Worm (Caenorhabditis elegans) whole organism, L2 larva: ENCODE measurements around the gene pod-1.

Source experiments
- C34F6.9 ChIP-seq: fragments of 150-350 bp; optimal IDR thresholded peaks from 2 replicates; lab custom pipeline; 2014; ENCODE audit warnings: missing biosample characterization, missing genetic modification characterization
- F13H6.1 ChIP-seq: sonication (generic microtip); optimal IDR thresholded peaks from 2 replicates; lab custom pipeline; 2016; ENCODE audit warnings: missing genetic modification characterization, missing compliant biosample characterization
- R02D3.7 ChIP-seq: fragments of 150-350 bp; optimal IDR thresholded peaks from 2 replicates; lab custom pipeline; 2014; ENCODE audit warnings: missing biosample characterization, missing genetic modification characterization
- Y55F3AM.14 ChIP-seq: fragments of 200-800 bp; sonication (Bioruptor generic); optimal IDR thresholded peaks from 2 replicates; lab custom pipeline; 2018; ENCODE audit warnings: mild to moderate bottlenecking, missing genetic modification characterization, missing compliant biosample characterization
- ZK546.5 ChIP-seq: sonication (generic microtip); optimal IDR thresholded peaks from 2 replicates; lab custom pipeline; 2017; ENCODE audit warnings: missing biosample characterization, missing genetic modification characterization
- aly-2 ChIP-seq: fragments of 150-350 bp; optimal IDR thresholded peaks from 2 replicates; lab custom pipeline; 2014; ENCODE audit warnings: missing biosample characterization, missing genetic modification characterization
- ama-1 ChIP-seq: fragments of 150-350 bp; optimal IDR thresholded peaks from 2 replicates; lab custom pipeline; 2018; ENCODE audit warnings: inconsistent platforms
- blmp-1 ChIP-seq: sonication (generic microtip); optimal IDR thresholded peaks from 2 replicates; lab custom pipeline; 2017; ENCODE audit warnings: missing genetic modification characterization, mild to moderate bottlenecking, missing compliant biosample characterization, antibody characterized with exemption, moderate library complexity; ENCODE audit not compliant: insufficient read depth
- ceh-16 ChIP-seq: fragments of 150-350 bp; optimal IDR thresholded peaks from 2 replicates; lab custom pipeline; 2014; ENCODE audit warnings: missing biosample characterization, missing genetic modification characterization
- ceh-82 ChIP-seq: fragments of 150-350 bp; optimal IDR thresholded peaks from 2 replicates; lab custom pipeline; 2014; ENCODE audit warnings: missing biosample characterization, missing genetic modification characterization
- crh-2 ChIP-seq: sonication (generic microtip); optimal IDR thresholded peaks from 2 replicates; lab custom pipeline; 2017; ENCODE audit warnings: missing biosample characterization, missing genetic modification characterization
- egl-27 ChIP-seq: sonication (generic microtip); optimal IDR thresholded peaks from 3 replicates; lab custom pipeline; 2017; ENCODE audit warnings: missing biosample characterization, missing genetic modification reagents, missing genetic modification characterization
- elt-1 ChIP-seq: fragments of 150-350 bp; optimal IDR thresholded peaks from 2 replicates; lab custom pipeline; 2014; ENCODE audit warnings: missing biosample characterization, missing genetic modification characterization
- elt-3 ChIP-seq: sonication (generic microtip); optimal IDR thresholded peaks from 2 replicates; lab custom pipeline; 2017; ENCODE audit warnings: missing biosample characterization, missing genetic modification characterization
- fos-1 ChIP-seq: fragments of 150-350 bp; optimal IDR thresholded peaks from 2 replicates; lab custom pipeline; 2014; ENCODE audit warnings: missing biosample characterization, missing genetic modification characterization
- gmeb-1 ChIP-seq: fragments of 150-350 bp; optimal IDR thresholded peaks from 2 replicates; lab custom pipeline; 2014; ENCODE audit warnings: missing biosample characterization, missing genetic modification characterization
- lin-11 ChIP-seq: fragments of 150-350 bp; sonication (generic microtip); optimal IDR thresholded peaks from 2 replicates; lab custom pipeline; 2014; ENCODE audit warnings: missing biosample characterization, missing genetic modification characterization, inconsistent platforms, mixed read lengths
- lin-13 ChIP-seq: fragments of 150-350 bp; optimal IDR thresholded peaks from 2 replicates; lab custom pipeline; 2014; ENCODE audit warnings: missing biosample characterization, missing genetic modification reagents, missing genetic modification characterization
- lin-39 ChIP-seq: fragments of 150-350 bp; optimal IDR thresholded peaks from 2 replicates; lab custom pipeline; 2014; ENCODE audit warnings: missing biosample characterization, missing genetic modification reagents, missing genetic modification characterization
- lsy-2 ChIP-seq, 2 experiments: fragments of 150-350 bp in 1 of 2; sonication (generic microtip) in 1 of 2; optimal IDR thresholded peaks; 2 replicates each; lab custom pipeline; 2014 to 2017; ENCODE audit warnings: missing biosample characterization in 2 of 2, missing genetic modification characterization in 2 of 2
- mab-5 ChIP-seq: fragments of 150-350 bp; optimal IDR thresholded peaks from 2 replicates; lab custom pipeline; 2014; ENCODE audit warnings: missing biosample characterization, missing genetic modification characterization
- mbf-1 ChIP-seq: sonication (generic microtip); optimal IDR thresholded peaks from 2 replicates; lab custom pipeline; 2017; ENCODE audit warnings: missing biosample characterization, missing genetic modification characterization
- mdl-1 ChIP-seq, 2 experiments: fragments of 150-350 bp in 1 of 2; sonication (generic microtip) in 1 of 2; optimal IDR thresholded peaks; 2 replicates each; lab custom pipeline; 2017; ENCODE audit warnings: missing biosample characterization in 2 of 2, missing genetic modification characterization in 2 of 2
- nhr-10 ChIP-seq: sonication (generic microtip); optimal IDR thresholded peaks from 2 replicates; lab custom pipeline; 2017; ENCODE audit warnings: missing biosample characterization, missing genetic modification characterization
- nhr-11 ChIP-seq: fragments of 150-350 bp; optimal IDR thresholded peaks from 2 replicates; lab custom pipeline; 2014; ENCODE audit warnings: missing biosample characterization, missing genetic modification characterization
- nhr-12 ChIP-seq: fragments of 150-350 bp; optimal IDR thresholded peaks from 2 replicates; lab custom pipeline; 2014; ENCODE audit warnings: missing biosample characterization, missing genetic modification characterization
- nhr-129 ChIP-seq: fragments of 150-350 bp; optimal IDR thresholded peaks from 2 replicates; lab custom pipeline; 2014; ENCODE audit warnings: missing biosample characterization, missing genetic modification characterization
- nhr-237 ChIP-seq: fragments of 150-350 bp; optimal IDR thresholded peaks from 2 replicates; lab custom pipeline; 2014; ENCODE audit warnings: missing biosample characterization, missing genetic modification characterization
- nhr-25 ChIP-seq: fragments of 150-350 bp; sonication (generic microtip); optimal IDR thresholded peaks from 3 replicates; lab custom pipeline; 2014; ENCODE audit warnings: missing biosample characterization, missing genetic modification characterization
- nhr-6 ChIP-seq: fragments of 150-350 bp; optimal IDR thresholded peaks from 2 replicates; lab custom pipeline; 2014; ENCODE audit warnings: missing biosample characterization, missing genetic modification characterization
- nhr-77 ChIP-seq: fragments of 150-350 bp; optimal IDR thresholded peaks from 2 replicates; lab custom pipeline; 2014; ENCODE audit warnings: missing biosample characterization, missing genetic modification characterization
- peb-1 ChIP-seq: fragments of 150-350 bp; optimal IDR thresholded peaks from 2 replicates; lab custom pipeline; 2014; ENCODE audit warnings: missing biosample characterization, missing genetic modification characterization
- sem-4 ChIP-seq: fragments of 150-350 bp; optimal IDR thresholded peaks from 2 replicates; lab custom pipeline; 2014; ENCODE audit warnings: missing biosample characterization, missing genetic modification reagents, missing genetic modification characterization
- skn-1 ChIP-seq: sonication (generic microtip); optimal IDR thresholded peaks from 2 replicates; lab custom pipeline; 2017; ENCODE audit warnings: missing biosample characterization, missing genetic modification characterization
- sma-3 ChIP-seq: sonication (generic microtip); optimal IDR thresholded peaks from 2 replicates; lab custom pipeline; 2016; ENCODE audit warnings: missing genetic modification reagents, missing genetic modification characterization, missing compliant biosample characterization
- sma-9 ChIP-seq, 2 experiments: fragments of 150-350 bp in 1 of 2; sonication (generic microtip) in 1 of 2; optimal IDR thresholded peaks; 2 replicates each; lab custom pipeline; 2014 to 2016; ENCODE audit warnings: missing genetic modification characterization in 2 of 2, mild to moderate bottlenecking in 1 of 2, missing biosample characterization in 1 of 2, missing compliant biosample characterization in 1 of 2, missing genetic modification reagents in 1 of 2, moderate library complexity in 1 of 2
- snpc-4 ChIP-seq: fragments of 150-350 bp; optimal IDR thresholded peaks from 2 replicates; lab custom pipeline; 2014; ENCODE audit warnings: missing biosample characterization, missing genetic modification characterization
- unc-39 ChIP-seq: fragments of 150-350 bp; optimal IDR thresholded peaks from 2 replicates; lab custom pipeline; 2014; ENCODE audit warnings: missing biosample characterization, missing genetic modification characterization
- unc-55 ChIP-seq: fragments of 150-350 bp; sonication (generic microtip); optimal IDR thresholded peaks from 3 replicates; lab custom pipeline; 2014; ENCODE audit warnings: missing biosample characterization, missing genetic modification reagents, missing genetic modification characterization
- unc-62 ChIP-seq: fragments of 150-350 bp; optimal IDR thresholded peaks from 2 replicates; lab custom pipeline; 2014; ENCODE audit warnings: missing biosample characterization, missing genetic modification reagents, missing genetic modification characterization
- zag-1 ChIP-seq: fragments of 150-350 bp; optimal IDR thresholded peaks from 2 replicates; lab custom pipeline; 2014; ENCODE audit warnings: missing biosample characterization, missing genetic modification characterization
- ztf-1 ChIP-seq: fragments of 200-800 bp; sonication (Bioruptor generic); conservative IDR thresholded peaks from 2 replicates; pipeline ENCODE4 v1.3.6; 2022; ENCODE audit warnings: missing genetic modification characterization, missing compliant biosample characterization
- ztf-11 ChIP-seq: sonication (generic microtip); optimal IDR thresholded peaks from 2 replicates; lab custom pipeline; 2017; ENCODE audit warnings: missing biosample characterization, missing genetic modification characterization
- ztf-4 ChIP-seq: fragments of 150-350 bp; optimal IDR thresholded peaks from 2 replicates; lab custom pipeline; 2014; ENCODE audit warnings: missing biosample characterization, missing genetic modification characterization

Gene pod-1

ce11 chrIII:13474482-13474881, 49.4 kb downstream of the pod-1 start:
- TF ChIP-seq sma-9 (GFP tag; optimal IDR thresholded peaks at IDR 0.05; lab: Kevin White, UChicago) (no peak), sma-9 (tag; optimal IDR thresholded peaks at IDR 0.05; lab: Kevin White, UChicago) (no peak), snpc-4 (tag; lab: Kevin White, UChicago) (no peak), lin-11 (tag; lab: Kevin White, UChicago) (no peak), ztf-4 (tag; lab: Kevin White, UChicago) (no peak), mdl-1 (tag; optimal IDR thresholded peaks at IDR 0.05; lab: Kevin White, UChicago) (no peak), nhr-129 (tag; lab: Kevin White, UChicago) (no peak), F13H6.1 (tag; lab: Kevin White, UChicago) (no peak), fos-1 (tag; lab: Kevin White, UChicago) (no peak), nhr-12 (tag; lab: Kevin White, UChicago) (no peak), aly-2 (tag; lab: Kevin White, UChicago) (no peak), elt-1 (tag; lab: Kevin White, UChicago) (no peak), elt-3 (tag; lab: Kevin White, UChicago) (no peak), gmeb-1 (tag; lab: Kevin White, UChicago) (no peak), ceh-82 (no peak), ceh-16 (tag; lab: Kevin White, UChicago) (no peak), blmp-1 (no peak), nhr-25 (tag; lab: Kevin White, UChicago) (no peak), skn-1 (tag; lab: Kevin White, UChicago) (no peak)
- TF ChIP-seq, all 48 proteins: peak for 0

DNA sequence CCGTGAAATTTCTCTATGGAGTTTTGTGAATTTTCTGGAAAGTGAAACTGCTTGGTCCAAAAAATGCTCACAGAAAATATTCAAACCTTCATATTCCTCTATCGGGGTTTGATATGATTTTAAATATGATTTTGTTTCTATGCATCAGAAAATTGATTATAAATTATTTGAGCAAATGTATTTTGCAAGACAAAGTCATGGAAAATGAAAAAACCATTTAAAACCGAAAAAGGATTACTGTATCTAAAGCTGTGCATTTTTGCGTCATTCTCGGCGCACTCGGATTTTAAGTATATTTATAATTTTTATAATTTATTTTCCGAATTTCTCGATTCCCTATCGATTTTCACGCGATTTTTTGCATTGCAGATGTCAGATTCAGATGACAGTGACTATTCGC, 52.4 kb downstream of the pod-1 start, which contains the start of gene pssy-2:
pssy-2 (plus strand) TSS at position 301 of the 400 bp plus-strand sequence.
- TF ChIP-seq ztf-1 (GFP tag; lab: Robert Waterston, UW) (no peak), elt-3 (tag; lab: Kevin White, UChicago) (no peak), nhr-12 (tag; lab: Kevin White, UChicago) (no peak), mbf-1 (tag; lab: Kevin White, UChicago) (no peak), sem-4 (tag; lab: Kevin White, UChicago) (no peak), nhr-25 (tag; lab: Kevin White, UChicago) (no peak), ceh-82 (no peak), lin-13 (GFP tag; lab: Kevin White, UChicago) (no peak), C34F6.9 (tag; lab: Kevin White, UChicago) (no peak), ZK546.5 (tag; lab: Kevin White, UChicago) (no peak), R02D3.7 (tag; lab: Kevin White, UChicago) (no peak), unc-55 (GFP tag; lab: Kevin White, UChicago) (no peak), nhr-77 (tag; lab: Kevin White, UChicago) (no peak), unc-39 (no peak), aly-2 (tag; lab: Kevin White, UChicago) (no peak), crh-2 (tag; lab: Kevin White, UChicago) (no peak), nhr-11 (tag; lab: Kevin White, UChicago) (no peak)

DNA sequence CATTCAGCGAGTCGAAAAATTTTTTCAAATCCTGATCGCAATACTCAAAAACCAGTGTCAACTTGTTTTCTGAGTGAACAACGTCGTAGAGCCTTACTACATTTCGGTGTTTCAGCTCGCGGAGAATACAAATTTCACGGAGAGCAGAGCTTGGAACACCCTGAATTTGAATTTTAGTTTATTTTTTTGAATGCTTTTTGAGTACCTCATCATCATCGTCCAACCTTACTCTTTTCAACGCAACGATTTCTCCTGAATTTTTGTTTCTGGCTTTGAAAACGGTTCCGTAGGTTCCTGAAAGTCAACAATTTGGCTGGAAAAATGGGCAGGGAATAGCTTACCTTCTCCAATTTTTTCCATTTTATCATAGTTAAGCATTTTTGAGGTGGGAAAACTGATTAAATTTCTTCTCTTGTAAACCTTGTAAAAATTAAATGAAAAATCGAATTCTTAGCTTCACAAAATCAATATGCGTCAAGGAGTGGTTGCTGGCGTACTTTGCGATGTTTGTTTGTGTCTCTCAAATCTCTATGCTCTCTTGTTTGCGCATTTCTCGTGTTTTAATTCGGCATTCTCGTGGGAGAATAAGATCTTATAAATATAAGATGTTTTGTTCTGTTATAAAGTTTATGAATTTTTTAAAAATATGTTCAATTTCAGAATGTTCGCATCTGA, 57.9 kb downstream of the pod-1 start, which contains the start of gene cdk-5:
cdk-5 (minus strand) TSS at position 425 of the 675 bp plus-strand sequence.
- TF ChIP-seq mab-5 (tag; lab: Kevin White, UChicago), result peak; percentile 89
- peak; percentile 22 for TF ChIP-seq aly-2 (tag; lab: Kevin White, UChicago)
- TF ChIP-seq lin-39 (tag; lab: Kevin White, UChicago), result no peak
- TF ChIP-seq blmp-1, result peak; percentile 49
- TF ChIP-seq sma-3 (GFP tag; lab: Kevin White, UChicago), result peak; percentile 87
- TF ChIP-seq sma-9 (GFP tag; optimal IDR thresholded peaks at IDR 0.05; lab: Kevin White, UChicago), result peak; percentile 93
- TF ChIP-seq sma-9 (tag; optimal IDR thresholded peaks at IDR 0.05; lab: Kevin White, UChicago), result no peak
- peak; percentile 73 for TF ChIP-seq lin-11 (tag; lab: Kevin White, UChicago)
- TF ChIP-seq nhr-6 (tag; lab: Kevin White, UChicago), result peak; percentile 90
- peak; percentile 98 for TF ChIP-seq unc-55 (GFP tag; lab: Kevin White, UChicago)
- peak; percentile 74 for TF ChIP-seq fos-1 (tag; lab: Kevin White, UChicago)
- TF ChIP-seq nhr-10 (tag; lab: Kevin White, UChicago), result peak; percentile 65
- peak; percentile 87 for TF ChIP-seq ztf-4 (tag; lab: Kevin White, UChicago)
- peak; percentile 99 for TF ChIP-seq C34F6.9 (tag; lab: Kevin White, UChicago)
- TF ChIP-seq nhr-25 (tag; lab: Kevin White, UChicago), result peak; percentile 94
- TF ChIP-seq mdl-1 (tag; optimal IDR thresholded peaks at IDR 0.05; lab: Kevin White, UChicago), result peak in 1 of 2 experiments; percentile 32
- no peak for TF ChIP-seq skn-1 (tag; lab: Kevin White, UChicago)
- TF ChIP-seq ama-1 (lab: Kevin White, UChicago), result peak; percentile 81
- TF ChIP-seq egl-27 (tag; lab: Kevin White, UChicago), result peak; percentile 86
- no peak for TF ChIP-seq nhr-77 (tag; lab: Kevin White, UChicago)
- TF ChIP-seq lsy-2 (tag; optimal IDR thresholded peaks at IDR 0.05; lab: Kevin White, UChicago), result peak; percentile 94 to 97
- TF ChIP-seq nhr-129 (tag; lab: Kevin White, UChicago), result peak; percentile 83
- TF ChIP-seq crh-2 (tag; lab: Kevin White, UChicago), result peak; percentile 98
- TF ChIP-seq zag-1 (tag; lab: Kevin White, UChicago), result no peak
- peak; percentile 42 for TF ChIP-seq ceh-82
- no peak for TF ChIP-seq nhr-237 (tag; lab: Kevin White, UChicago)
- TF ChIP-seq unc-62 (GFP tag; lab: Kevin White, UChicago), result no peak
- peak; percentile 20 for TF ChIP-seq snpc-4 (tag; lab: Kevin White, UChicago)
- TF ChIP-seq ceh-16 (tag; lab: Kevin White, UChicago), result peak; percentile 22
- TF ChIP-seq unc-39, result no peak
- TF ChIP-seq Y55F3AM.14, result no peak
- no peak for TF ChIP-seq nhr-12 (tag; lab: Kevin White, UChicago)
- no peak for TF ChIP-seq ztf-11 (tag; lab: Kevin White, UChicago)
- no peak for TF ChIP-seq ztf-1 (GFP tag; lab: Robert Waterston, UW)
- peak; percentile 88 for TF ChIP-seq lin-13 (GFP tag; lab: Kevin White, UChicago)
- TF ChIP-seq peb-1 (tag; lab: Kevin White, UChicago), result no peak
